Fruit fly (Drosophila melanogaster): Measurements from ENCODE around the gene DopEcR.

DNA sequence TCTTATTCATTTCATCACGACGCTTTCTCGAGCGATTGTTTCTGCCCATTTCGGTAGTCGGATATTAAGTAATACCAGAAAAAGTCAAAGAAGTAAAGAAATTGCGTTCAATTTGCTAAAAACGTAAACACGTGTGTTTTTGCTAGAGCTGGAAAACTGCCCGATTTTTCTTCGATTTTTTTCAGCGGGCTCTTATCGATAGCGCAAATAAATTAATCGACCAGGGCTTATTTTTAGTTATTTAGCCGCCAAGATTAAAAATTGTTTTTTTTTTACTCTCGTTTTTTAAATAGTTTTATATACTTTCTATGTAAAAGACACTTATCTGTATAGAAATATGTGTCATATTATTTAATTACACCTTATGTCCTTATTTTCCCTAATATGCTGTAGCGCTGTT is 25.7 kb upstream of the DopEcR start, which contains the start of gene CG15019:
- TF ChIP-seq EcR (GFP tag; optimal IDR thresholded peaks at IDR 0.05) (no peak), pan (optimal IDR thresholded peaks at IDR 0.05) (no peak)
